Fruit fly (Drosophila melanogaster) whole organism, embryonic: ENCODE results near the gene CG6693.

Experiments
- ATbp ChIP-seq: fragments of 200-800 bp; sonication (Bioruptor generic); optimal IDR thresholded peaks from 2 replicates; lab custom pipeline; 2017; ENCODE audit warnings: missing biosample characterization, mild to moderate bottlenecking, missing genetic modification characterization, missing genetic modification reagents
- B-H2 ChIP-seq: fragments of 200-800 bp; sonication (Bioruptor generic); optimal IDR thresholded peaks from 2 replicates; lab custom pipeline; 2018; ENCODE audit warnings: missing biosample characterization, mild to moderate bottlenecking, missing genetic modification characterization
- BtbVII ChIP-seq: fragments of 200-800 bp; sonication (Bioruptor generic); optimal IDR thresholded peaks from 3 replicates; lab custom pipeline; 2017; ENCODE audit warnings: missing biosample characterization, mild to moderate bottlenecking, missing genetic modification characterization
- CG10147 ChIP-seq: fragments of 200-800 bp; sonication (Bioruptor generic); optimal IDR thresholded peaks from 2 replicates; lab custom pipeline; 2019; ENCODE audit warnings: missing biosample characterization, mild to moderate bottlenecking, missing genetic modification characterization, moderate library complexity
- CG10209 ChIP-seq: fragments of 200-800 bp; sonication (Bioruptor generic); optimal IDR thresholded peaks from 3 replicates; lab custom pipeline; 2017; ENCODE audit warnings: missing biosample characterization, mild to moderate bottlenecking, missing genetic modification characterization, missing genetic modification reagents
- CG11695 ChIP-seq: fragments of 200-800 bp; sonication (Bioruptor generic); IDR thresholded peaks from 3 replicates; pipeline ENCODE4 v1.3.6; 2022; ENCODE audit warnings: missing biosample characterization, missing genetic modification characterization
- CG14710 ChIP-seq: fragments of 200-800 bp; sonication (Bioruptor generic); optimal IDR thresholded peaks from 3 replicates; lab custom pipeline; 2019; ENCODE audit warnings: missing biosample characterization, mild to moderate bottlenecking, missing genetic modification characterization, moderate library complexity
- CG17361 ChIP-seq: fragments of 200-800 bp; sonication (Bioruptor generic); IDR thresholded peaks from 3 replicates; pipeline ENCODE4 v1.3.6; 2022; ENCODE audit warnings: missing biosample characterization, missing genetic modification characterization
- CG1832 ChIP-seq: fragments of 200-800 bp; sonication (Bioruptor generic); optimal IDR thresholded peaks from 2 replicates; lab custom pipeline; 2017; ENCODE audit warnings: missing biosample characterization, mild to moderate bottlenecking, missing genetic modification characterization, inconsistent platforms
- CG2120 ChIP-seq: fragments of 200-800 bp; sonication (Bioruptor generic); optimal IDR thresholded peaks from 3 replicates; lab custom pipeline; 2016; ENCODE audit warnings: missing biosample characterization, missing genetic modification characterization
- CG2678 ChIP-seq: fragments of 200-800 bp; sonication (Bioruptor generic); optimal IDR thresholded peaks from 3 replicates; lab custom pipeline; 2019; ENCODE audit warnings: missing biosample characterization, mild to moderate bottlenecking, missing genetic modification characterization, moderate library complexity
- CG34422 ChIP-seq: fragments of 200-800 bp; sonication (Bioruptor generic); IDR thresholded peaks from 3 replicates; pipeline ENCODE4 v1.3.6; 2022; ENCODE audit warnings: missing biosample characterization, missing genetic modification characterization
- CG3838 ChIP-seq: fragments of 200-800 bp; sonication (Bioruptor generic); optimal IDR thresholded peaks from 3 replicates; lab custom pipeline; 2016; ENCODE audit warnings: missing biosample characterization, missing genetic modification characterization
- CG3847 ChIP-seq: fragments of 200-800 bp; sonication (Bioruptor generic); IDR thresholded peaks from 2 replicates; pipeline ENCODE4 v1.3.6; 2022; ENCODE audit warnings: missing biosample characterization, missing genetic modification characterization
- CG4730 ChIP-seq: fragments of 200-800 bp; sonication (Bioruptor generic); IDR thresholded peaks from 2 replicates; pipeline ENCODE4 v1.3.6; 2022; ENCODE audit warnings: missing biosample characterization, missing genetic modification characterization
- CG5953 ChIP-seq: fragments of 200-800 bp; sonication (Bioruptor generic); IDR thresholded peaks from 2 replicates; pipeline ENCODE4 v1.3.6; 2022; ENCODE audit warnings: missing biosample characterization, missing genetic modification characterization
- CG6683 ChIP-seq: fragments of 200-800 bp; sonication (Bioruptor generic); optimal IDR thresholded peaks from 2 replicates; lab custom pipeline; 2017; ENCODE audit warnings: missing biosample characterization, mild to moderate bottlenecking, missing genetic modification characterization, missing genetic modification reagents
- CG7372 ChIP-seq: fragments of 200-800 bp; sonication (Bioruptor generic); IDR thresholded peaks from 2 replicates; pipeline ENCODE4 v1.3.6; 2022; ENCODE audit warnings: missing biosample characterization, missing genetic modification characterization
- CG7745 ChIP-seq: fragments of 200-800 bp; sonication (Bioruptor generic); optimal IDR thresholded peaks from 2 replicates; lab custom pipeline; 2018; ENCODE audit warnings: missing biosample characterization, mild to moderate bottlenecking, missing genetic modification characterization, moderate library complexity
- CG9817 ChIP-seq: fragments of 200-800 bp; sonication (Bioruptor generic); optimal IDR thresholded peaks from 2 replicates; lab custom pipeline; 2018; ENCODE audit warnings: missing biosample characterization, mild to moderate bottlenecking, missing genetic modification characterization, moderate library complexity
- E2f1 ChIP-seq: fragments of 200-800 bp; sonication (Bioruptor generic); IDR thresholded peaks from 2 replicates; pipeline ENCODE4 v1.3.6; 2022; ENCODE audit warnings: missing biosample characterization, missing genetic modification characterization
- HLH54F ChIP-seq: fragments of 200-800 bp; sonication (Bioruptor generic); optimal IDR thresholded peaks from 3 replicates; lab custom pipeline; 2016; ENCODE audit warnings: missing biosample characterization, missing genetic modification characterization
- MBD-R2 ChIP-seq: fragments of 200-800 bp; sonication (Bioruptor generic); IDR thresholded peaks from 2 replicates; pipeline ENCODE4 v1.3.6; 2022; ENCODE audit warnings: missing biosample characterization, missing genetic modification characterization
- Meics ChIP-seq: fragments of 200-800 bp; sonication (Bioruptor generic); optimal IDR thresholded peaks from 2 replicates; lab custom pipeline; 2017; ENCODE audit warnings: missing biosample characterization, mild to moderate bottlenecking, missing genetic modification characterization
- NC2α ChIP-seq: fragments of 200-800 bp; sonication (Bioruptor generic); optimal IDR thresholded peaks from 2 replicates; lab custom pipeline; 2016; ENCODE audit warnings: missing biosample characterization, missing genetic modification characterization
- Sox102F ChIP-seq: fragments of 200-800 bp; sonication (Bioruptor generic); optimal IDR thresholded peaks from 2 replicates; lab custom pipeline; 2018; ENCODE audit warnings: missing biosample characterization, mild to moderate bottlenecking, missing genetic modification characterization, moderate library complexity
- Sry-β ChIP-seq: fragments of 200-800 bp; sonication (Bioruptor generic); optimal IDR thresholded peaks from 2 replicates; lab custom pipeline; 2018; ENCODE audit warnings: missing biosample characterization, mild to moderate bottlenecking, missing genetic modification characterization, moderate library complexity
- al ChIP-seq: fragments of 200-800 bp; sonication (Bioruptor generic); IDR thresholded peaks from 2 replicates; pipeline ENCODE4 v1.3.6; 2022; ENCODE audit warnings: missing biosample characterization, missing genetic modification characterization
- aop ChIP-seq: fragments of 200-800 bp; sonication (Bioruptor generic); IDR thresholded peaks from 2 replicates; pipeline ENCODE4 v1.3.6; 2022; ENCODE audit warnings: missing biosample characterization, missing genetic modification characterization
- bbx ChIP-seq: fragments of 200-800 bp; sonication (Bioruptor generic); IDR thresholded peaks from 2 replicates; pipeline ENCODE4 v1.3.6; 2022; ENCODE audit warnings: missing biosample characterization, missing genetic modification characterization; ENCODE audit not compliant: partially characterized antibody
- bowl ChIP-seq: fragments of 200-800 bp; sonication (Bioruptor generic); IDR thresholded peaks from 2 replicates; pipeline ENCODE4 v1.3.6; 2022; ENCODE audit warnings: missing biosample characterization, missing genetic modification characterization
- caup ChIP-seq: fragments of 200-800 bp; sonication (Bioruptor generic); optimal IDR thresholded peaks from 3 replicates; lab custom pipeline; 2017; ENCODE audit warnings: missing biosample characterization, mild to moderate bottlenecking, missing genetic modification characterization, moderate library complexity; ENCODE audit not compliant: severe bottlenecking
- chif ChIP-seq, 2 experiments: fragments of 200-800 bp; sonication (Bioruptor generic); optimal IDR thresholded peaks; 3 replicates each; lab custom pipeline; 2016; ENCODE audit warnings: missing biosample characterization in 2 of 2, missing genetic modification characterization in 2 of 2
- ci ChIP-seq: fragments of 200-800 bp; sonication (Bioruptor generic); IDR thresholded peaks from 3 replicates; pipeline ENCODE4 v1.3.6; 2022; ENCODE audit warnings: missing biosample characterization, missing genetic modification characterization
- danr ChIP-seq: fragments of 200-800 bp; sonication (Bioruptor generic); IDR thresholded peaks from 2 replicates; pipeline ENCODE4 v1.3.6; 2022; ENCODE audit warnings: missing biosample characterization, missing genetic modification characterization
- emc ChIP-seq: fragments of 200-800 bp; sonication (Bioruptor generic); optimal IDR thresholded peaks from 2 replicates; lab custom pipeline; 2016; ENCODE audit warnings: missing biosample characterization, missing genetic modification characterization
- fu2 ChIP-seq: fragments of 200-800 bp; sonication (Bioruptor generic); optimal IDR thresholded peaks from 2 replicates; lab custom pipeline; 2016; ENCODE audit warnings: missing biosample characterization, missing genetic modification characterization
- gem ChIP-seq: fragments of 200-800 bp; sonication (Bioruptor generic); optimal IDR thresholded peaks from 2 replicates; lab custom pipeline; 2019; ENCODE audit warnings: missing biosample characterization, mild to moderate bottlenecking, missing genetic modification characterization, moderate library complexity
- ken ChIP-seq: fragments of 200-800 bp; sonication (Bioruptor generic); IDR thresholded peaks from 3 replicates; pipeline ENCODE4 v1.3.6; 2022; ENCODE audit warnings: missing biosample characterization, missing genetic modification characterization
- lbe ChIP-seq: fragments of 200-800 bp; sonication (Bioruptor generic); optimal IDR thresholded peaks from 2 replicates; lab custom pipeline; 2016; ENCODE audit warnings: missing biosample characterization, mild to moderate bottlenecking, missing genetic modification characterization
- mirr ChIP-seq: fragments of 200-800 bp; sonication (Bioruptor generic); optimal IDR thresholded peaks from 3 replicates; lab custom pipeline; 2018; ENCODE audit warnings: missing biosample characterization, mild to moderate bottlenecking, missing genetic modification characterization
- pzg ChIP-seq: fragments of 200-800 bp; sonication (Bioruptor generic); optimal IDR thresholded peaks from 3 replicates; lab custom pipeline; 2018; ENCODE audit warnings: missing biosample characterization, mild to moderate bottlenecking, missing genetic modification characterization, moderate library complexity
- sisA ChIP-seq: fragments of 200-800 bp; sonication (Bioruptor generic); IDR thresholded peaks from 2 replicates; pipeline ENCODE4 v1.3.6; 2022; ENCODE audit warnings: missing biosample characterization, missing genetic modification characterization
- slbo ChIP-seq: fragments of 200-800 bp; sonication (Bioruptor generic); IDR thresholded peaks from 2 replicates; pipeline ENCODE4 v1.3.6; 2022; ENCODE audit warnings: missing biosample characterization, missing genetic modification characterization
- sob ChIP-seq: fragments of 200-800 bp; sonication (Bioruptor generic); IDR thresholded peaks from 2 replicates; pipeline ENCODE4 v1.3.6; 2022; ENCODE audit warnings: missing biosample characterization, missing genetic modification characterization
- sqz ChIP-seq: fragments of 200-800 bp; sonication (Bioruptor generic); optimal IDR thresholded peaks from 3 replicates; lab custom pipeline; 2018; ENCODE audit warnings: missing biosample characterization, mild to moderate bottlenecking, missing genetic modification characterization
- unpg ChIP-seq: fragments of 200-800 bp; sonication (Bioruptor generic); optimal IDR thresholded peaks from 3 replicates; lab custom pipeline; 2018; ENCODE audit warnings: missing biosample characterization, mild to moderate bottlenecking, missing genetic modification characterization, moderate library complexity
- usp ChIP-seq: fragments of >200 bp; optimal IDR thresholded peaks from 2 replicates; lab custom pipeline; 2017; ENCODE audit warnings: missing biosample characterization, missing genetic modification characterization
- vnd ChIP-seq: fragments of 200-800 bp; sonication (Bioruptor generic); IDR thresholded peaks from 3 replicates; pipeline ENCODE4 v1.3.6; 2022; ENCODE audit warnings: missing biosample characterization, missing genetic modification characterization; ENCODE audit not compliant: partially characterized antibody
- wdn ChIP-seq: fragments of 200-800 bp; sonication (Bioruptor generic); IDR thresholded peaks from 2 replicates; pipeline ENCODE4 v1.3.6; 2022; ENCODE audit warnings: missing biosample characterization, missing genetic modification characterization

The CG6693 gene

dm6 chr3R:11243057-11243740 lies 21.8 kb upstream of the CG6693 start (continued):
- TF ChIP-seq sisA (GFP tag; lab: Robert Waterston, UW) (no peak), CG6683 (GFP tag; lab: Kevin White, UChicago) (peak; percentile 30), BtbVII (GFP tag; lab: Kevin White, UChicago) (peak; percentile 84), unpg (peak; percentile 56), CG11695 (no peak), Sox102F (no peak), emc (GFP tag; lab: Kevin White, UChicago) (no peak), CG17361 (GFP tag; lab: Robert Waterston, UW) (peak; percentile 55; the same call in 2 of the 3 replicates), wdn (GFP tag; lab: Robert Waterston, UW) (no peak), CG7745 (tag; lab: Kevin White, UChicago) (no peak), CG7372 (GFP tag; lab: Robert Waterston, UW) (no peak), usp (GFP tag; lab: Kevin White, UChicago) (no peak), CG9817 (tag; lab: Kevin White, UChicago) (no peak), caup (GFP tag; lab: Kevin White, UChicago) (peak; percentile 22), B-H2 (GFP tag; lab: Kevin White, UChicago) (no peak), CG14710 (tag; lab: Kevin White, UChicago) (peak; percentile 33), CG5953 (GFP tag; lab: Robert Waterston, UW) (no peak), sqz (no peak), CG1832 (GFP tag; lab: Kevin White, UChicago) (no peak), bbx (GFP tag; lab: Robert Waterston, UW) (no peak), ken (GFP tag; lab: Robert Waterston, UW) (no peak), CG3847 (GFP tag; lab: Robert Waterston, UW) (no peak), Meics (GFP tag; lab: Kevin White, UChicago) (peak; percentile 64), CG4730 (no peak), danr (no peak), CG2678 (tag; lab: Kevin White, UChicago) (peak; percentile 73), CG34422 (GFP tag; lab: Robert Waterston, UW) (no peak; the same call in 2 of the 3 replicates), E2f1 (GFP tag; lab: Robert Waterston, UW) (peak; percentile 47; the same call in 1 of the 2 replicates), al (GFP tag; lab: Robert Waterston, UW) (0 out of 2 replicates have a peak, but pooled peaks have one; percentile 20), bowl (GFP tag; lab: Robert Waterston, UW) (no peak), CG3838 (GFP tag; lab: Kevin White, UChicago) (no peak), MBD-R2 (GFP tag; lab: Robert Waterston, UW) (no peak; the same call in 1 of the 2 replicates), ATbp (no peak), NC2α (GFP tag; lab: Kevin White, UChicago) (no peak), sob (GFP tag; lab: Robert Waterston, UW) (peak; percentile 55; the same call in 1 of the 2 replicates), gem (no peak), vnd (GFP tag; lab: Robert Waterston, UW) (no peak), CG10147 (GFP tag; lab: Kevin White, UChicago) (peak; percentile 45), chif (GFP tag; optimal IDR thresholded peaks at IDR 0.05; lab: Kevin White, UChicago) (no peak), aop (GFP tag; lab: Robert Waterston, UW) (no peak), mirr (GFP tag; lab: Kevin White, UChicago) (peak; percentile 47), HLH54F (no peak), CG2120 (GFP tag; lab: Kevin White, UChicago) (peak; percentile 31), slbo (GFP tag; lab: Robert Waterston, UW) (0 out of 2 replicates have a peak, but pooled peaks have one; percentile 5), pzg (GFP tag; lab: Kevin White, UChicago) (no peak), CG10209 (GFP tag; lab: Kevin White, UChicago) (no peak), lbe (GFP tag; lab: Kevin White, UChicago) (peak; percentile 24), ci (GFP tag; lab: Robert Waterston, UW) (no peak), Sry-β (GFP tag; lab: Kevin White, UChicago) (no peak), fu2 (GFP tag; lab: Kevin White, UChicago) (no peak)
